Worm (Caenorhabditis elegans): ENCODE data around the gene C15H9.4.

C15H9.4 gene

ce11 chrX:6097551-6097950 lies at the start of gene C15H9.4:
C15H9.4 (plus strand) TSS chrX:6097643.
- TF ChIP-seq ceh-82 (tag; optimal IDR thresholded peaks at IDR 0.05) (peak; percentile 30 to 58 (median 51)), irx-1 (tag; optimal IDR thresholded peaks at IDR 0.05) (no peak), blmp-1 (tag; optimal IDR thresholded peaks at IDR 0.05) (no peak), lin-35 (GFP tag; optimal IDR thresholded peaks at IDR 0.05) (peak; percentile 18 to 24), unc-62 (GFP tag; optimal IDR thresholded peaks at IDR 0.05) (no peak), aha-1 (tag; optimal IDR thresholded peaks at IDR 0.05) (no peak), efl-3 (GFP tag; optimal IDR thresholded peaks at IDR 0.05) (no peak), hlh-17 (GFP tag; optimal IDR thresholded peaks at IDR 0.05; ENCODE audit: borderline replicate concordance) (no peak), sup-37 (GFP tag; optimal IDR thresholded peaks at IDR 0.05) (no peak), dsc-1 (tag; optimal IDR thresholded peaks at IDR 0.05) (peak; percentile 46), ztf-11 (tag; optimal IDR thresholded peaks at IDR 0.05) (peak in 1 of 2 experiments; percentile 37), egl-27 (tag; optimal IDR thresholded peaks at IDR 0.05) (no peak), ceh-88 (GFP tag; IDR thresholded peaks at IDR 0.05) (no peak), ceh-90 (tag; optimal IDR thresholded peaks at IDR 0.05) (no peak), vab-15 (tag; optimal IDR thresholded peaks at IDR 0.05) (peak; percentile 26), nhr-237 (tag; optimal IDR thresholded peaks at IDR 0.05) (no peak), ets-5 (GFP tag; IDR thresholded peaks at IDR 0.05) (no peak), pqm-1 (tag; optimal IDR thresholded peaks at IDR 0.05) (no peak), nhr-90 (tag; optimal IDR thresholded peaks at IDR 0.05; ENCODE audit: poor library complexity) (peak; percentile 30), nhr-77 (tag; optimal IDR thresholded peaks at IDR 0.05) (no peak), C04F5.9 (tag; optimal IDR thresholded peaks at IDR 0.05) (no peak), lin-14 (GFP tag; optimal IDR thresholded peaks at IDR 0.05) (peak; percentile 78), F16B12.6 (tag; optimal IDR thresholded peaks at IDR 0.05) (peak; percentile 92), ceh-63 (GFP tag; optimal IDR thresholded peaks at IDR 0.05) (no peak), mef-2 (tag; optimal IDR thresholded peaks at IDR 0.05) (no peak), sptf-1 (tag; optimal IDR thresholded peaks at IDR 0.05) (no peak), jun-1 (tag; optimal IDR thresholded peaks at IDR 0.05) (no peak), snpc-4 (tag; optimal IDR thresholded peaks at IDR 0.05) (no peak), nhr-12 (tag; optimal IDR thresholded peaks at IDR 0.05) (no peak), nhr-71 (tag; optimal IDR thresholded peaks at IDR 0.05) (peak; percentile 69), lir-3 (tag; optimal IDR thresholded peaks at IDR 0.05; ENCODE audit: poor library complexity) (no peak), ces-1 (GFP tag; optimal IDR thresholded peaks at IDR 0.05) (no peak), mdl-1 (tag; optimal IDR thresholded peaks at IDR 0.05) (peak in 1 of 2 experiments; percentile 39), lsy-2 (tag; optimal IDR thresholded peaks at IDR 0.05) (peak; percentile 19 to 46), C34B4.2 (tag; optimal IDR thresholded peaks at IDR 0.05) (no peak), fos-1 (tag; optimal IDR thresholded peaks at IDR 0.05) (no peak), nhr-76 (tag; optimal IDR thresholded peaks at IDR 0.05) (no peak), unc-98 (GFP tag; IDR thresholded peaks at IDR 0.05) (no peak), zip-4 (GFP tag; optimal IDR thresholded peaks at IDR 0.05) (no peak), alr-1 (tag; optimal IDR thresholded peaks at IDR 0.05; ENCODE audit: borderline replicate concordance) (no peak), C16A3.4 (tag; optimal IDR thresholded peaks at IDR 0.05) (no peak), hlh-4 (tag; optimal IDR thresholded peaks at IDR 0.05) (no peak), swsn-7 (tag; optimal IDR thresholded peaks at IDR 0.05) (peak; percentile 62), elt-3 (tag; optimal IDR thresholded peaks at IDR 0.05) (no peak), unc-30 (tag; optimal IDR thresholded peaks at IDR 0.05) (no peak), rnt-1 (tag; optimal IDR thresholded peaks at IDR 0.05) (peak; percentile 75), elt-2 (tag; optimal IDR thresholded peaks at IDR 0.05) (no peak), nhr-85 (tag) (peak; percentile 54), Y116A8C.19 (tag; optimal IDR thresholded peaks at IDR 0.05; ENCODE audit: borderline replicate concordance) (no peak), unc-86 (tag; optimal IDR thresholded peaks at IDR 0.05) (peak; percentile 18), egl-13 (tag; optimal IDR thresholded peaks at IDR 0.05) (peak; percentile 58), zag-1 (tag; optimal IDR thresholded peaks at IDR 0.05) (no peak), nhr-28 (tag; optimal IDR thresholded peaks at IDR 0.05) (no peak), skn-1 (tag; optimal IDR thresholded peaks at IDR 0.05) (peak; percentile 21)

Data from whole organism, L1 larva.